Worm (Caenorhabditis elegans) whole organism, L4 larva: ENCODE data around the gene R13H4.7.

ENCODE experiments used
- F10B5.3 ChIP-seq: sonication (generic microtip); optimal IDR thresholded peaks from 2 replicates; lab custom pipeline; 2016; ENCODE audit warnings: mild to moderate bottlenecking, missing genetic modification characterization, missing compliant biosample characterization
- F26F4.8 ChIP-seq: fragments of 200-800 bp; sonication (Bioruptor generic); conservative IDR thresholded peaks from 2 replicates; pipeline ENCODE4 v1.3.6; 2022; ENCODE audit warnings: missing genetic modification characterization, missing compliant biosample characterization
- F37D6.2 ChIP-seq: sonication (generic microtip); optimal IDR thresholded peaks from 2 replicates; lab custom pipeline; 2016; ENCODE audit warnings: mild to moderate bottlenecking, missing genetic modification characterization, missing compliant biosample characterization
- Y105C5A.15 ChIP-seq: fragments of 200-800 bp; sonication (Bioruptor generic); IDR thresholded peaks from 2 replicates; pipeline ENCODE4 v1.3.6; 2022; ENCODE audit warnings: missing genetic modification characterization, missing compliant biosample characterization
- Y48G9A.11 ChIP-seq: fragments of 200-800 bp; sonication (Bioruptor generic); IDR thresholded peaks from 2 replicates; pipeline ENCODE4 v1.3.6; 2022; ENCODE audit warnings: missing genetic modification reagents, missing genetic modification characterization, missing compliant biosample characterization
- ZK546.5 ChIP-seq, 2 experiments: sonication (generic microtip); optimal IDR thresholded peaks; 2 replicates each; lab custom pipeline; 2017; ENCODE audit warnings: missing biosample characterization in 2 of 2, missing genetic modification characterization in 2 of 2
- aha-1 ChIP-seq: fragments of 150-350 bp; peaks from one replicate; lab custom pipeline; 2014; ENCODE audit warnings: missing biosample characterization, missing genetic modification characterization
- arid-1 ChIP-seq: fragments of 200-800 bp; sonication (Bioruptor generic); conservative IDR thresholded peaks from 2 replicates; pipeline ENCODE4 v1.3.6; 2022; ENCODE audit warnings: missing genetic modification reagents, missing genetic modification characterization, missing compliant biosample characterization
- attf-4 ChIP-seq: sonication (generic microtip); optimal IDR thresholded peaks from 3 replicates; lab custom pipeline; 2017; ENCODE audit warnings: missing biosample characterization, missing genetic modification characterization
- ceh-20 ChIP-seq: fragments of 200-800 bp; sonication (Bioruptor generic); IDR thresholded peaks from 2 replicates; pipeline ENCODE4 v1.3.6; 2022; ENCODE audit warnings: missing genetic modification reagents, missing genetic modification characterization, missing compliant biosample characterization
- ceh-28 ChIP-seq: fragments of 150-350 bp; optimal IDR thresholded peaks from 2 replicates; lab custom pipeline; 2014; ENCODE audit warnings: missing biosample characterization, missing genetic modification reagents, missing genetic modification characterization
- ceh-32 ChIP-seq: sonication (generic microtip); optimal IDR thresholded peaks from 2 replicates; lab custom pipeline; 2016; ENCODE audit warnings: mild to moderate bottlenecking, missing genetic modification characterization, missing compliant biosample characterization; ENCODE audit not compliant: poor library complexity
- ceh-44 ChIP-seq: fragments of 200-800 bp; sonication (Bioruptor generic); IDR thresholded peaks from 2 replicates; pipeline ENCODE4 v1.3.6; 2022; ENCODE audit warnings: missing genetic modification reagents, missing genetic modification characterization, missing compliant biosample characterization
- cey-2 ChIP-seq: sonication (generic microtip); optimal IDR thresholded peaks from 3 replicates; lab custom pipeline; 2017; ENCODE audit warnings: missing genetic modification characterization, mild to moderate bottlenecking, missing compliant biosample characterization, antibody characterized with exemption, borderline replicate concordance; ENCODE audit not compliant: insufficient read depth
- dmd-9 ChIP-seq: fragments of 200-800 bp; sonication (Bioruptor generic); IDR thresholded peaks from 2 replicates; pipeline ENCODE4 v1.3.6; 2022; ENCODE audit warnings: missing genetic modification reagents, missing genetic modification characterization, missing compliant biosample characterization
- dpl-1 ChIP-seq: fragments of 150-350 bp; optimal IDR thresholded peaks from 2 replicates; lab custom pipeline; 2014; ENCODE audit warnings: missing biosample characterization, missing genetic modification reagents, missing genetic modification characterization
- dve-1 ChIP-seq: sonication (generic microtip); optimal IDR thresholded peaks from 2 replicates; lab custom pipeline; 2017; ENCODE audit warnings: antibody characterized with exemption, mild to moderate bottlenecking, missing genetic modification characterization, missing compliant biosample characterization; ENCODE audit not compliant: insufficient read depth
- egl-27 ChIP-seq: sonication (generic microtip); optimal IDR thresholded peaks from 3 replicates; lab custom pipeline; 2017; ENCODE audit warnings: missing biosample characterization, missing genetic modification reagents, missing genetic modification characterization
- fkh-10 ChIP-seq: fragments of 150-350 bp; optimal IDR thresholded peaks from 2 replicates; lab custom pipeline; 2014; ENCODE audit warnings: missing biosample characterization, missing genetic modification reagents, missing genetic modification characterization
- hlh-30 ChIP-seq: sonication (generic microtip); optimal IDR thresholded peaks from 2 replicates; lab custom pipeline; 2017; ENCODE audit warnings: antibody characterized with exemption, mild to moderate bottlenecking, missing genetic modification characterization, missing compliant biosample characterization; ENCODE audit not compliant: insufficient read depth
- hmg-1.1 ChIP-seq: fragments of 200-800 bp; sonication (Bioruptor generic); IDR thresholded peaks from 2 replicates; pipeline ENCODE4 v1.3.6; 2022; ENCODE audit warnings: missing genetic modification reagents, missing genetic modification characterization, missing compliant biosample characterization
- lin-1 ChIP-seq: fragments of 200-800 bp; sonication (Bioruptor generic); IDR thresholded peaks from 2 replicates; pipeline ENCODE4 v1.3.6; 2022; ENCODE audit warnings: missing genetic modification reagents, missing genetic modification characterization, missing compliant biosample characterization
- lin-13 ChIP-seq: fragments of 150-350 bp; optimal IDR thresholded peaks from 2 replicates; lab custom pipeline; 2014; ENCODE audit warnings: missing biosample characterization, missing genetic modification reagents, missing genetic modification characterization
- lin-38 ChIP-seq: fragments of 200-800 bp; sonication (Bioruptor generic); IDR thresholded peaks from 2 replicates; pipeline ENCODE4 v1.3.6; 2022; ENCODE audit warnings: missing genetic modification reagents, missing genetic modification characterization, missing compliant biosample characterization
- lin-39 ChIP-seq: fragments of 150-350 bp; optimal IDR thresholded peaks from 2 replicates; lab custom pipeline; 2014; ENCODE audit warnings: missing biosample characterization, missing genetic modification reagents, missing genetic modification characterization
- lsy-2 ChIP-seq, 2 experiments: fragments of 150-350 bp in 1 of 2; sonication (generic microtip) in 1 of 2; optimal IDR thresholded peaks; 2 replicates each; lab custom pipeline; 2014 to 2017; ENCODE audit warnings: missing biosample characterization in 2 of 2, missing genetic modification characterization in 2 of 2
- mep-1 ChIP-seq: fragments of 150-350 bp; sonication (generic microtip); optimal IDR thresholded peaks from 3 replicates; lab custom pipeline; 2014; ENCODE audit warnings: missing biosample characterization, missing genetic modification characterization
- mes-2 ChIP-seq: sonication (generic microtip); optimal IDR thresholded peaks from 2 replicates; lab custom pipeline; 2016; ENCODE audit warnings: missing genotype, mild to moderate bottlenecking, missing genetic modification characterization, missing compliant biosample characterization; ENCODE audit not compliant: poor library complexity, severe bottlenecking
- mxl-3 ChIP-seq: fragments of 200-800 bp; sonication (Bioruptor generic); optimal IDR thresholded peaks from 2 replicates; lab custom pipeline; 2018; ENCODE audit warnings: mild to moderate bottlenecking, missing genetic modification characterization, missing compliant biosample characterization
- nhr-11 ChIP-seq: fragments of 150-350 bp; optimal IDR thresholded peaks from 2 replicates; lab custom pipeline; 2014; ENCODE audit warnings: missing biosample characterization, missing genetic modification characterization
- nhr-25 ChIP-seq: sonication (generic microtip); optimal IDR thresholded peaks from 2 replicates; lab custom pipeline; 2017; ENCODE audit warnings: missing genetic modification characterization, mild to moderate bottlenecking, missing compliant biosample characterization, antibody characterized with exemption, moderate library complexity, borderline replicate concordance; ENCODE audit not compliant: insufficient read depth
- nhr-28 ChIP-seq: fragments of 150-350 bp; optimal IDR thresholded peaks from 2 replicates; lab custom pipeline; 2014; ENCODE audit warnings: missing biosample characterization, missing genetic modification characterization
- nhr-42 ChIP-seq: fragments of 200-800 bp; sonication (Bioruptor generic); IDR thresholded peaks from 2 replicates; pipeline ENCODE4 v1.3.6; 2022; ENCODE audit warnings: missing genetic modification characterization, missing compliant biosample characterization
- nhr-76 ChIP-seq: fragments of 150-350 bp; optimal IDR thresholded peaks from 2 replicates; lab custom pipeline; 2014; ENCODE audit warnings: missing biosample characterization, missing genetic modification characterization
- pha-4 ChIP-seq, 2 experiments: fragments of 150-350 bp in 1 of 2; fragments of 200-800 bp in 1 of 2; sonication (Bioruptor generic) in 1 of 2; IDR thresholded peaks in 1 of 2; optimal IDR thresholded peaks in 1 of 2; 2 replicates each; pipeline versions ENCODE4 v1.3.6 to Lab custom; 2014 to 2022; ENCODE audit warnings: missing genetic modification characterization in 2 of 2, missing genetic modification reagents in 2 of 2, missing biosample characterization in 1 of 2, missing compliant biosample characterization in 1 of 2
- php-3 ChIP-seq: fragments of 200-800 bp; sonication (Bioruptor generic); IDR thresholded peaks from 2 replicates; pipeline ENCODE4 v1.3.6; 2022; ENCODE audit warnings: missing genetic modification reagents, missing genetic modification characterization, missing compliant biosample characterization
- rbr-2 ChIP-seq: sonication (generic microtip); optimal IDR thresholded peaks from 2 replicates; lab custom pipeline; 2016; ENCODE audit warnings: missing genotype, missing genetic modification characterization, missing compliant biosample characterization
- saeg-2 ChIP-seq: fragments of 200-800 bp; sonication (Bioruptor generic); IDR thresholded peaks from 2 replicates; pipeline ENCODE4 v1.3.6; 2022; ENCODE audit warnings: missing genetic modification reagents, missing genetic modification characterization, missing compliant biosample characterization
- skn-1 ChIP-seq: fragments of 150-350 bp; optimal IDR thresholded peaks from 2 replicates; lab custom pipeline; 2014; ENCODE audit warnings: missing biosample characterization, missing genetic modification characterization
- snpc-4 ChIP-seq: fragments of 150-350 bp; optimal IDR thresholded peaks from 2 replicates; lab custom pipeline; 2014; ENCODE audit warnings: missing biosample characterization, missing genetic modification characterization
- spr-1 ChIP-seq: sonication (generic microtip); optimal IDR thresholded peaks from 2 replicates; lab custom pipeline; 2016; ENCODE audit warnings: mild to moderate bottlenecking, missing genetic modification characterization, missing compliant biosample characterization
- spr-3 ChIP-seq: fragments of 200-800 bp; sonication (Bioruptor generic); optimal IDR thresholded peaks from 2 replicates; lab custom pipeline; 2018; ENCODE audit warnings: mild to moderate bottlenecking, missing genetic modification characterization, missing compliant biosample characterization
- tag-97 ChIP-seq: fragments of 200-800 bp; sonication (Bioruptor generic); IDR thresholded peaks from 2 replicates; pipeline ENCODE4 v1.3.6; 2022; ENCODE audit warnings: missing genetic modification characterization, missing compliant biosample characterization
- tra-1 ChIP-seq: fragments of 200-800 bp; sonication (Bioruptor generic); IDR thresholded peaks from 2 replicates; pipeline ENCODE4 v1.3.6; 2022; ENCODE audit warnings: missing genetic modification reagents, missing genetic modification characterization, missing compliant biosample characterization
- unc-130 ChIP-seq: sonication (generic microtip); optimal IDR thresholded peaks from 2 replicates; lab custom pipeline; 2016; ENCODE audit warnings: missing genetic modification reagents, missing genetic modification characterization, missing compliant biosample characterization
- unc-62 ChIP-seq, 3 experiments: fragments of 150-350 bp in 1 of 3; sonication (generic microtip); optimal IDR thresholded peaks in 2 of 3; peaks in 1 of 3; 1 replicate in 1 of 3; 2 replicates in 2 of 3; lab custom pipeline; 2014 to 2017; ENCODE audit warnings: missing biosample characterization in 3 of 3, missing genetic modification characterization in 3 of 3, missing genetic modification reagents in 3 of 3, missing genotype in 1 of 3
- zip-11 ChIP-seq: fragments of 200-800 bp; sonication (Bioruptor generic); IDR thresholded peaks from 2 replicates; pipeline ENCODE4 v1.3.6; 2022; ENCODE audit warnings: missing genetic modification characterization, missing compliant biosample characterization
- zip-2 ChIP-seq: fragments of 150-350 bp; optimal IDR thresholded peaks from 2 replicates; lab custom pipeline; 2014; ENCODE audit warnings: missing biosample characterization, missing genetic modification characterization
- ztf-11 ChIP-seq: fragments of 150-350 bp; optimal IDR thresholded peaks from 2 replicates; lab custom pipeline; 2014; ENCODE audit warnings: missing biosample characterization, missing genetic modification characterization

Gene R13H4.7

DNA sequence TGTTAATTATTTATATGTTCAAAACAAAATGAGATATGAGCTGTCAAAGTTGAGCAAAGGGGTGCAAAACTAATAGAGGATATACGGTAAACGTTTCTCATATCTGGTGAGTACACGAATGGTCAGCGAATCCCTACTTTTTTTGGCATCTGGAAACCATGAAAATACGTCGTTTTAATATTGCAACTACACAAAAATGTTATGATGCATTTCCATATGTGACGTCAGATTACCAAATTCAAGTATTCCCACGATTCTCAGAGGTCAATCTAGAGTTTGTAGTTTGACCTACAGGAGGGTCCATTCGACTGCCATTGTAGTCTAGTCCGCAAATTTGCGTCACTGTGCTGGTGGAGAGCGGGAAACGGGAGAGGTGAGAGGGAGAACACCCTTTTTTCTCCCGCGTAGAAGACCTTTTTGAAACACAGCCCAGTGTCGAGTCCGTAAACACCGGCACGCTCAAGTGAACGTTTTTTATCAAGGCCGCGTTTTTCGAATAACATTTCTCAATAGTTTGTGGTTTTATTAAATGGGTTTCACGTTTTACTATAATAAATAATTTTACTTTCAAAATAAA lies 28.4 kb upstream of the R13H4.7 start (continued):
- TF ChIP-seq php-3 (GFP tag; lab: Robert Waterston, UW), result no peak
- peak; percentile 54 for TF ChIP-seq dve-1
- no peak for TF ChIP-seq pha-4 (GFP tag; IDR thresholded peaks at IDR 0.05; lab: Robert Waterston, UW)
- peak; percentile 53 for TF ChIP-seq pha-4 (tag; optimal IDR thresholded peaks at IDR 0.05; lab: Kevin White, UChicago)
- TF ChIP-seq attf-4 (tag; lab: Kevin White, UChicago), result no peak
- no peak for TF ChIP-seq fkh-10 (GFP tag; lab: Kevin White, UChicago)
- no peak for TF ChIP-seq skn-1
- TF ChIP-seq ceh-28, result no peak
- peak; percentile 23 for TF ChIP-seq rbr-2 (tag; lab: Kevin White, UChicago)
- no peak for TF ChIP-seq nhr-42
- TF ChIP-seq hlh-30 (tag; lab: Kevin White, UChicago), result no peak
- TF ChIP-seq Y48G9A.11 (GFP tag; lab: Robert Waterston, UW), result no peak
- TF ChIP-seq mep-1 (tag; lab: Kevin White, UChicago), result peak; percentile 71
- TF ChIP-seq lin-13 (GFP tag; lab: Kevin White, UChicago), result no peak
- no peak for TF ChIP-seq hmg-1.1
- TF ChIP-seq zip-11 (GFP tag; lab: Robert Waterston, UW), result no peak
- no peak for TF ChIP-seq ceh-32 (tag; lab: Kevin White, UChicago)
- TF ChIP-seq unc-130 (GFP tag; lab: Kevin White, UChicago), result no peak
- TF ChIP-seq nhr-76 (tag; lab: Kevin White, UChicago), result no peak
- TF ChIP-seq Y105C5A.15 (GFP tag; lab: Robert Waterston, UW), result no peak
- 0 out of 2 replicates have a peak, but pooled peaks have one; percentile 29 for TF ChIP-seq dmd-9 (GFP tag; lab: Robert Waterston, UW)
- TF ChIP-seq ceh-44 (GFP tag; lab: Robert Waterston, UW), result no peak
- no peak for TF ChIP-seq cey-2 (tag; lab: Kevin White, UChicago)
- no peak for TF ChIP-seq egl-27
- no peak for TF ChIP-seq spr-1 (tag; lab: Kevin White, UChicago)
- peak in 1 of 2 experiments; percentile 96 for TF ChIP-seq unc-62 (GFP tag; optimal IDR thresholded peaks at IDR 0.05 in 1 of 2; lab: Kevin White, UChicago)
- TF ChIP-seq unc-62 (tag; optimal IDR thresholded peaks at IDR 0.05; lab: Kevin White, UChicago), result no peak
- TF ChIP-seq nhr-25 (tag; lab: Kevin White, UChicago), result peak; percentile 26
- TF ChIP-seq zip-2 (tag; lab: Kevin White, UChicago), result no peak
- TF ChIP-seq lin-1, result no peak
- TF ChIP-seq arid-1 (GFP tag; lab: Robert Waterston, UW), result no peak
- TF ChIP-seq aha-1 (tag; lab: Kevin White, UChicago), result peak; percentile 89
- peak; percentile 79 for TF ChIP-seq dpl-1 (GFP tag; lab: Kevin White, UChicago)
- no peak for TF ChIP-seq saeg-2 (GFP tag; lab: Robert Waterston, UW)
- TF ChIP-seq lin-39 (tag; lab: Kevin White, UChicago), result no peak
- 0 out of 2 replicates have a peak, but pooled peaks have one; percentile 24 for TF ChIP-seq tra-1
- no peak for TF ChIP-seq F10B5.3 (tag; lab: Kevin White, UChicago)
- TF ChIP-seq F37D6.2, result no peak
- TF ChIP-seq ZK546.5 (tag; optimal IDR thresholded peaks at IDR 0.05; lab: Kevin White, UChicago), result no peak
- TF ChIP-seq mes-2 (tag; lab: Kevin White, UChicago), result peak; percentile 68
- TF ChIP-seq ztf-11 (tag; lab: Kevin White, UChicago), result no peak
- no peak for TF ChIP-seq F26F4.8
- peak; percentile 59 for TF ChIP-seq mxl-3 (GFP tag; lab: Kevin White, UChicago)
- TF ChIP-seq snpc-4 (tag; lab: Kevin White, UChicago), result no peak
- no peak for TF ChIP-seq nhr-11 (tag; lab: Kevin White, UChicago)
- TF ChIP-seq lsy-2 (tag; optimal IDR thresholded peaks at IDR 0.05; lab: Kevin White, UChicago), result peak in 1 of 2 experiments; percentile 47
- TF ChIP-seq ceh-20, result no peak
- no peak for TF ChIP-seq tag-97 (GFP tag; lab: Robert Waterston, UW)
- peak; percentile 56 for TF ChIP-seq nhr-28
- no peak for TF ChIP-seq lin-38 (GFP tag; lab: Robert Waterston, UW)
- no peak for TF ChIP-seq spr-3
